Worm (Caenorhabditis elegans) whole organism, young adult: ENCODE data around the gene R01E6.7.

ENCODE experiments used
- B0336.3 ChIP-seq: fragments of 200-800 bp; sonication (Bioruptor generic); IDR thresholded peaks from 2 replicates; pipeline ENCODE4 v1.3.6; 2022; ENCODE audit warnings: missing genetic modification characterization, missing compliant biosample characterization
- C06A6.2 ChIP-seq: fragments of 200-800 bp; sonication (Bioruptor generic); conservative IDR thresholded peaks from 2 replicates; pipeline ENCODE4 v1.3.6; 2022; ENCODE audit warnings: missing genetic modification characterization, missing compliant biosample characterization
- C17E4.6 ChIP-seq: fragments of 200-800 bp; sonication (Bioruptor generic); IDR thresholded peaks from 2 replicates; pipeline ENCODE4 v1.3.6; 2022; ENCODE audit warnings: missing genetic modification reagents, missing genetic modification characterization, missing compliant biosample characterization
- F37B4.10 ChIP-seq: fragments of 200-800 bp; sonication (Bioruptor generic); IDR thresholded peaks from 2 replicates; pipeline ENCODE4 v1.3.6; 2022; ENCODE audit warnings: missing genetic modification characterization, missing compliant biosample characterization
- F49E8.2 ChIP-seq: sonication (generic microtip); optimal IDR thresholded peaks from 3 replicates; lab custom pipeline; 2017; ENCODE audit warnings: missing genetic modification characterization, mild to moderate bottlenecking, missing compliant biosample characterization, antibody characterized with exemption, moderate library complexity; ENCODE audit not compliant: insufficient read depth
- F52B5.7 ChIP-seq: sonication (generic microtip); optimal IDR thresholded peaks from 2 replicates; lab custom pipeline; 2016; ENCODE audit warnings: mild to moderate bottlenecking, missing genetic modification characterization, missing compliant biosample characterization
- F57C9.4 ChIP-seq: sonication (generic microtip); optimal IDR thresholded peaks from 2 replicates; lab custom pipeline; 2017; ENCODE audit warnings: mild to moderate bottlenecking, missing genetic modification characterization, missing compliant biosample characterization
- Y56A3A.18 ChIP-seq: fragments of 200-800 bp; sonication (Bioruptor generic); IDR thresholded peaks from 2 replicates; pipeline ENCODE4 v1.3.6; 2022; ENCODE audit warnings: missing genetic modification reagents, missing genetic modification characterization, missing compliant biosample characterization
- Y67H2A.10 ChIP-seq: fragments of 200-800 bp; sonication (Bioruptor generic); conservative IDR thresholded peaks from 2 replicates; pipeline ENCODE4 v1.3.6; 2022; ENCODE audit warnings: missing genetic modification reagents, missing genetic modification characterization, missing compliant biosample characterization
- Y79H2A.3 ChIP-seq: fragments of 200-800 bp; sonication (Bioruptor generic); conservative IDR thresholded peaks from 2 replicates; pipeline ENCODE4 v1.3.6; 2022; ENCODE audit warnings: missing genetic modification reagents, missing genetic modification characterization, missing compliant biosample characterization
- akir-1 ChIP-seq: fragments of 200-800 bp; sonication (Bioruptor generic); optimal IDR thresholded peaks from 2 replicates; lab custom pipeline; 2018; ENCODE audit warnings: mild to moderate bottlenecking, missing genetic modification characterization, moderate library complexity, missing compliant biosample characterization
- aptf-3 ChIP-seq: fragments of 200-800 bp; sonication (Bioruptor generic); IDR thresholded peaks from 2 replicates; pipeline ENCODE4 v1.3.6; 2022; ENCODE audit warnings: missing genetic modification characterization, missing compliant biosample characterization
- athp-1 ChIP-seq: sonication (generic microtip); optimal IDR thresholded peaks from 2 replicates; lab custom pipeline; 2017; ENCODE audit warnings: mild to moderate bottlenecking, missing genetic modification characterization, missing compliant biosample characterization
- attf-5 ChIP-seq: fragments of 200-800 bp; sonication (Bioruptor generic); optimal IDR thresholded peaks from 2 replicates; lab custom pipeline; 2018; ENCODE audit warnings: mild to moderate bottlenecking, missing genetic modification characterization, missing compliant biosample characterization
- bed-2 ChIP-seq: fragments of 200-800 bp; sonication (Bioruptor generic); IDR thresholded peaks from 2 replicates; pipeline ENCODE4 v1.3.6; 2022; ENCODE audit warnings: missing genetic modification reagents, missing genetic modification characterization, missing compliant biosample characterization
- cebp-2 ChIP-seq: fragments of 200-800 bp; sonication (Bioruptor generic); IDR thresholded peaks from 2 replicates; pipeline ENCODE4 v1.3.6; 2022; ENCODE audit warnings: missing genetic modification characterization, missing compliant biosample characterization
- ceh-100 ChIP-seq: fragments of 200-800 bp; sonication (Bioruptor generic); IDR thresholded peaks from 2 replicates; pipeline ENCODE4 v1.3.6; 2022; ENCODE audit warnings: missing genetic modification reagents, missing genetic modification characterization, missing compliant biosample characterization
- ceh-40 ChIP-seq: fragments of 200-800 bp; sonication (Bioruptor generic); IDR thresholded peaks from 2 replicates; pipeline ENCODE4 v1.3.6; 2022; ENCODE audit warnings: missing genetic modification characterization, missing compliant biosample characterization
- ceh-58 ChIP-seq: fragments of 200-800 bp; sonication (Bioruptor generic); IDR thresholded peaks from 2 replicates; pipeline ENCODE4 v1.3.6; 2022; ENCODE audit warnings: missing genetic modification characterization, missing compliant biosample characterization
- ceh-91 ChIP-seq: fragments of 200-800 bp; sonication (Bioruptor generic); IDR thresholded peaks from 2 replicates; pipeline ENCODE4 v1.3.6; 2022; ENCODE audit warnings: missing genetic modification reagents, missing genetic modification characterization, missing compliant biosample characterization
- die-1 ChIP-seq: sonication (generic microtip); optimal IDR thresholded peaks from 2 replicates; lab custom pipeline; 2016; ENCODE audit warnings: missing genotype, mild to moderate bottlenecking, missing genetic modification characterization, missing compliant biosample characterization
- dpff-1 ChIP-seq: sonication (generic microtip); optimal IDR thresholded peaks from 2 replicates; lab custom pipeline; 2017; ENCODE audit warnings: mild to moderate bottlenecking, missing genetic modification characterization, missing compliant biosample characterization
- egl-18 ChIP-seq: fragments of 200-800 bp; sonication (Bioruptor generic); IDR thresholded peaks from 2 replicates; pipeline ENCODE4 v1.3.6; 2022; ENCODE audit warnings: missing genetic modification reagents, missing genetic modification characterization, missing compliant biosample characterization
- gei-17 ChIP-seq: fragments of 200-800 bp; sonication (Bioruptor generic); optimal IDR thresholded peaks from 2 replicates; lab custom pipeline; 2018; ENCODE audit warnings: mild to moderate bottlenecking, missing genetic modification characterization, missing compliant biosample characterization
- hlh-12 ChIP-seq: sonication (generic microtip); optimal IDR thresholded peaks from 2 replicates; lab custom pipeline; 2016; ENCODE audit warnings: missing genetic modification characterization, missing compliant biosample characterization
- hsf-1 ChIP-seq: fragments of 200-800 bp; sonication (Bioruptor generic); IDR thresholded peaks from 2 replicates; pipeline ENCODE4 v1.3.6; 2022; ENCODE audit warnings: missing genetic modification reagents, missing genetic modification characterization, missing compliant biosample characterization
- let-607 ChIP-seq, 2 experiments: fragments of 200-800 bp in 1 of 2; sonication (Bioruptor generic) in 1 of 2; sonication (generic microtip) in 1 of 2; optimal IDR thresholded peaks; 2 replicates each; lab custom pipeline; 2016 to 2018; ENCODE audit warnings: mild to moderate bottlenecking in 2 of 2, missing compliant biosample characterization in 2 of 2, missing genetic modification characterization in 2 of 2, moderate library complexity in 2 of 2, missing genotype in 1 of 2
- lin-26 ChIP-seq: fragments of 200-800 bp; sonication (Bioruptor generic); IDR thresholded peaks from 2 replicates; pipeline ENCODE4 v1.3.6; 2022; ENCODE audit warnings: missing genetic modification reagents, missing genetic modification characterization, missing compliant biosample characterization
- lin-35 ChIP-seq, 3 experiments: fragments of 150-350 bp in 2 of 3; sonication (generic microtip) in 1 of 3; optimal IDR thresholded peaks; 2 replicates each; lab custom pipeline; 2014 to 2018; ENCODE audit warnings: missing biosample characterization in 3 of 3, missing genetic modification characterization in 3 of 3, missing genetic modification reagents in 3 of 3
- lin-40 ChIP-seq: sonication (generic microtip); optimal IDR thresholded peaks from 2 replicates; lab custom pipeline; 2016; ENCODE audit warnings: missing genetic modification characterization, mild to moderate bottlenecking, missing compliant biosample characterization, missing genotype, missing genetic modification reagents
- lsl-1 ChIP-seq: fragments of 200-800 bp; sonication (Bioruptor generic); optimal IDR thresholded peaks from 2 replicates; lab custom pipeline; 2018; ENCODE audit warnings: mild to moderate bottlenecking, missing genetic modification characterization, moderate library complexity, missing compliant biosample characterization
- lsy-27 ChIP-seq: sonication (generic microtip); optimal IDR thresholded peaks from 2 replicates; lab custom pipeline; 2017; ENCODE audit warnings: missing genetic modification characterization, mild to moderate bottlenecking, missing compliant biosample characterization, antibody characterized with exemption, missing genotype, borderline replicate concordance; ENCODE audit not compliant: insufficient read depth
- madf-10 ChIP-seq: sonication (generic microtip); optimal IDR thresholded peaks from 2 replicates; lab custom pipeline; 2016; ENCODE audit warnings: mild to moderate bottlenecking, missing genetic modification characterization, missing compliant biosample characterization
- madf-6 ChIP-seq: fragments of 200-800 bp; sonication (Bioruptor generic); IDR thresholded peaks from 2 replicates; pipeline ENCODE4 v1.3.6; 2022; ENCODE audit warnings: missing genetic modification reagents, missing genetic modification characterization, missing compliant biosample characterization
- mxl-1 ChIP-seq: sonication (generic microtip); optimal IDR thresholded peaks from 2 replicates; lab custom pipeline; 2016; ENCODE audit warnings: missing genetic modification characterization, missing compliant biosample characterization
- nfyb-1 ChIP-seq: fragments of 200-800 bp; sonication (Bioruptor generic); IDR thresholded peaks from 2 replicates; pipeline ENCODE4 v1.3.6; 2022; ENCODE audit warnings: missing genetic modification reagents, missing genetic modification characterization, missing compliant biosample characterization
- nhr-120 ChIP-seq: fragments of 200-800 bp; sonication (Bioruptor generic); IDR thresholded peaks from 2 replicates; pipeline ENCODE4 v1.3.6; 2022; ENCODE audit warnings: missing genetic modification characterization, missing compliant biosample characterization
- nhr-90 ChIP-seq: sonication (generic microtip); optimal IDR thresholded peaks from 2 replicates; lab custom pipeline; 2016; ENCODE audit warnings: missing genotype, mild to moderate bottlenecking, missing genetic modification characterization, missing compliant biosample characterization
- pbrm-1 ChIP-seq: fragments of 200-800 bp; sonication (Bioruptor generic); IDR thresholded peaks from 2 replicates; pipeline ENCODE4 v1.3.6; 2022; ENCODE audit warnings: missing genetic modification reagents, missing genetic modification characterization, missing compliant biosample characterization
- pha-4 ChIP-seq: fragments of 150-350 bp; sonication (generic microtip); optimal IDR thresholded peaks from 2 replicates; lab custom pipeline; 2014; ENCODE audit warnings: missing biosample characterization, missing genetic modification reagents, missing genetic modification characterization
- rpc-1 ChIP-seq, 2 experiments: fragments of 150-350 bp in 1 of 2; sonication (generic microtip) in 1 of 2; optimal IDR thresholded peaks; 2 replicates each; lab custom pipeline; 2014 to 2018; ENCODE audit warnings: missing biosample characterization in 1 of 2, missing genetic modification characterization in 1 of 2, missing genetic modification reagents in 1 of 2, missing genotype in 1 of 2
- sptf-2 ChIP-seq: fragments of 200-800 bp; sonication (Bioruptor generic); optimal IDR thresholded peaks from 2 replicates; lab custom pipeline; 2018; ENCODE audit warnings: mild to moderate bottlenecking, missing genetic modification characterization, missing compliant biosample characterization
- tbp1 ChIP-seq: fragments of 200-800 bp; sonication (Bioruptor generic); optimal IDR thresholded peaks from 2 replicates; lab custom pipeline; 2018; ENCODE audit warnings: mild to moderate bottlenecking, missing genetic modification characterization, missing compliant biosample characterization
- unc-130 ChIP-seq: sonication (generic microtip); optimal IDR thresholded peaks from 2 replicates; lab custom pipeline; 2016; ENCODE audit warnings: missing genetic modification reagents, missing genetic modification characterization, missing compliant biosample characterization
- ztf-28 ChIP-seq: fragments of 200-800 bp; sonication (Bioruptor generic); IDR thresholded peaks from 2 replicates; pipeline ENCODE4 v1.3.6; 2022; ENCODE audit warnings: missing genetic modification reagents, missing genetic modification characterization, missing compliant biosample characterization

R01E6.7 gene

ce11 chrX:13569854-13570253 lies at the start of gene R01E6.7:
TSS of gene R01E6.7 (minus strand) at chrX:13569954.
- TF ChIP-seq nhr-120 (no peak), F57C9.4 (no peak), let-607 (tag; optimal IDR thresholded peaks at IDR 0.05; lab: Kevin White, UChicago) (no peak), sptf-2 (GFP tag; lab: Kevin White, UChicago) (no peak), mxl-1 (tag; lab: Kevin White, UChicago) (no peak), die-1 (tag; lab: Kevin White, UChicago) (no peak)
- TF ChIP-seq, all 124 proteins: peak for 0

ce11 chrX:13618574-13618973 lies 48.8 kb upstream of the R01E6.7 start, which contains the start of gene nlp-53:
TSS of gene nlp-53 (plus strand) at chrX:13618874.
- TF ChIP-seq aptf-3 (GFP tag; lab: Robert Waterston, UW) (no peak), hsf-1 (GFP tag; lab: Robert Waterston, UW) (no peak), bed-2 (GFP tag; lab: Robert Waterston, UW) (no peak), dpff-1 (no peak), ztf-28 (no peak), lin-26 (GFP tag; lab: Robert Waterston, UW) (no peak), madf-10 (tag; lab: Kevin White, UChicago) (no peak), ceh-91 (GFP tag; lab: Robert Waterston, UW) (no peak)

ce11 chrX:13615181-13615580 lies 45.4 kb upstream of the R01E6.7 start:
- TF ChIP-seq ceh-100 (GFP tag; lab: Robert Waterston, UW) (no peak), F52B5.7 (tag; lab: Kevin White, UChicago) (no peak), B0336.3 (no peak), nhr-90 (no peak), nfyb-1 (GFP tag; lab: Robert Waterston, UW) (no peak), F37B4.10 (no peak), lin-40 (tag; lab: Kevin White, UChicago) (no peak), gei-17 (no peak), pha-4 (tag; lab: Kevin White, UChicago) (no peak), Y79H2A.3 (no peak), ceh-58 (GFP tag; lab: Robert Waterston, UW) (no peak), Y67H2A.10 (GFP tag; lab: Robert Waterston, UW) (no peak), F49E8.2 (tag; lab: Kevin White, UChicago) (no peak), madf-6 (GFP tag; lab: Robert Waterston, UW) (no peak), C06A6.2 (GFP tag; lab: Robert Waterston, UW) (no peak), tbp1 (no peak), attf-5 (GFP tag; lab: Kevin White, UChicago) (no peak), lsy-27 (tag; lab: Kevin White, UChicago) (no peak), hsf-1 (GFP tag; lab: Robert Waterston, UW) (no peak), ceh-91 (GFP tag; lab: Robert Waterston, UW) (no peak)

ce11 chrX:13610040-13610439 lies 40.3 kb upstream of the R01E6.7 start:
- TF ChIP-seq bed-2 (GFP tag; lab: Robert Waterston, UW) (no peak), ceh-40 (GFP tag; lab: Robert Waterston, UW) (no peak), akir-1 (GFP tag; lab: Kevin White, UChicago) (no peak), C17E4.6 (GFP tag; lab: Robert Waterston, UW) (no peak), rpc-1 (optimal IDR thresholded peaks at IDR 0.05; lab: Kevin White, UChicago) (no peak), rpc-1 (tag; optimal IDR thresholded peaks at IDR 0.05; lab: Kevin White, UChicago) (no peak), let-607 (tag; optimal IDR thresholded peaks at IDR 0.05; lab: Kevin White, UChicago) (no peak), hlh-12 (tag; lab: Kevin White, UChicago) (no peak), unc-130 (GFP tag; lab: Kevin White, UChicago) (no peak), athp-1 (tag; lab: Kevin White, UChicago) (no peak), pbrm-1 (no peak), egl-18 (no peak), pha-4 (tag; lab: Kevin White, UChicago) (no peak), sptf-2 (GFP tag; lab: Kevin White, UChicago) (no peak), lin-35 (GFP tag; optimal IDR thresholded peaks at IDR 0.05; lab: Kevin White, UChicago) (no peak), Y56A3A.18 (GFP tag; lab: Robert Waterston, UW) (no peak), madf-10 (tag; lab: Kevin White, UChicago) (no peak), cebp-2 (GFP tag; lab: Robert Waterston, UW) (no peak), lsl-1 (GFP tag; lab: Kevin White, UChicago) (no peak)
